Fruit fly (Drosophila melanogaster) whole organism, prepupa: ENCODE results near the gene CG33995.

Source experiments
- Blimp-1 ChIP-seq: fragments of 200-800 bp; sonication (Bioruptor generic); optimal IDR thresholded peaks from 3 replicates; lab custom pipeline; 2017; ENCODE audit warnings: missing biosample characterization, missing genetic modification characterization, mild to moderate bottlenecking, moderate library complexity, missing genetic modification reagents
- CG10631 ChIP-seq: fragments of 200-800 bp; sonication (Bioruptor generic); optimal IDR thresholded peaks from 2 replicates; lab custom pipeline; 2016; ENCODE audit warnings: missing biosample characterization, missing genetic modification characterization
- CG10669 ChIP-seq: fragments of 200-800 bp; sonication (Bioruptor generic); optimal IDR thresholded peaks from 3 replicates; lab custom pipeline; 2018; ENCODE audit warnings: missing biosample characterization, mild to moderate bottlenecking, missing genetic modification characterization, moderate library complexity
- CG11294 ChIP-seq: fragments of 200-800 bp; sonication (Bioruptor generic); IDR thresholded peaks from 2 replicates; pipeline ENCODE4 v1.3.6; 2022; ENCODE audit warnings: missing biosample characterization, missing genetic modification characterization
- CG11762 ChIP-seq: fragments of 200-800 bp; sonication (Bioruptor generic); optimal IDR thresholded peaks from 3 replicates; lab custom pipeline; 2016; ENCODE audit warnings: missing biosample characterization, missing genetic modification characterization; ENCODE audit not compliant: insufficient read depth
- CG11902 ChIP-seq: fragments of 200-800 bp; sonication (Bioruptor generic); optimal IDR thresholded peaks from 3 replicates; lab custom pipeline; 2016; ENCODE audit warnings: missing biosample characterization, missing genetic modification characterization
- CG15336 ChIP-seq: fragments of 200-800 bp; sonication (Bioruptor generic); IDR thresholded peaks from 2 replicates; pipeline ENCODE4 v1.3.6; 2022; ENCODE audit warnings: missing biosample characterization, missing genetic modification characterization
- CG1621 ChIP-seq: fragments of 200-800 bp; sonication (Bioruptor generic); optimal IDR thresholded peaks from 3 replicates; lab custom pipeline; 2018; ENCODE audit warnings: missing biosample characterization, mild to moderate bottlenecking, missing genetic modification characterization
- CG31627 ChIP-seq: fragments of 200-800 bp; sonication (Bioruptor generic); optimal IDR thresholded peaks from 3 replicates; lab custom pipeline; 2016; ENCODE audit warnings: missing biosample characterization, missing genetic modification characterization
- CG32006 ChIP-seq: fragments of 200-800 bp; sonication (Bioruptor generic); optimal IDR thresholded peaks from 3 replicates; lab custom pipeline; 2017; ENCODE audit warnings: missing biosample characterization, mild to moderate bottlenecking, missing genetic modification characterization
- CG4318 ChIP-seq: fragments of 200-800 bp; sonication (Bioruptor generic); optimal IDR thresholded peaks from 3 replicates; lab custom pipeline; 2017; ENCODE audit warnings: missing biosample characterization, mild to moderate bottlenecking, missing genetic modification characterization
- CG6163 ChIP-seq: fragments of 200-800 bp; sonication (Bioruptor generic); IDR thresholded peaks from 3 replicates; pipeline ENCODE4 v1.3.6; 2022; ENCODE audit warnings: missing biosample characterization, missing genetic modification characterization
- CG6276 ChIP-seq: fragments of 200-800 bp; sonication (Bioruptor generic); optimal IDR thresholded peaks from 2 replicates; lab custom pipeline; 2017; ENCODE audit warnings: missing biosample characterization, mild to moderate bottlenecking, missing genetic modification characterization
- CG6792 ChIP-seq: fragments of 200-800 bp; sonication (Bioruptor generic); optimal IDR thresholded peaks from 3 replicates; lab custom pipeline; 2016; ENCODE audit warnings: missing biosample characterization, missing genetic modification characterization
- CG6854 ChIP-seq: fragments of 200-800 bp; sonication (Bioruptor generic); optimal IDR thresholded peaks from 2 replicates; lab custom pipeline; 2017; ENCODE audit warnings: missing biosample characterization, mild to moderate bottlenecking, missing genetic modification characterization
- CG7368 ChIP-seq: fragments of 200-800 bp; sonication (Bioruptor generic); optimal IDR thresholded peaks from 3 replicates; lab custom pipeline; 2016; ENCODE audit warnings: missing biosample characterization, missing genetic modification characterization
- CG8119 ChIP-seq: fragments of 200-800 bp; sonication (Bioruptor generic); IDR thresholded peaks from 3 replicates; pipeline ENCODE4 v1.3.6; 2022; ENCODE audit warnings: missing biosample characterization, missing genetic modification characterization
- CG8319 ChIP-seq: fragments of 200-800 bp; sonication (Bioruptor generic); optimal IDR thresholded peaks from 3 replicates; lab custom pipeline; 2016; ENCODE audit warnings: missing biosample characterization, missing genetic modification characterization
- CG9139 ChIP-seq: fragments of 200-800 bp; sonication (Bioruptor generic); optimal IDR thresholded peaks from 3 replicates; lab custom pipeline; 2017; ENCODE audit warnings: missing biosample characterization, mild to moderate bottlenecking, missing genetic modification characterization
- Ets21C ChIP-seq: fragments of 200-800 bp; sonication (Bioruptor generic); optimal IDR thresholded peaks from 3 replicates; lab custom pipeline; 2016; ENCODE audit warnings: missing biosample characterization, missing genetic modification characterization
- Gug ChIP-seq: fragments of 200-800 bp; sonication (Bioruptor generic); IDR thresholded peaks from 2 replicates; pipeline ENCODE4 v1.3.6; 2022; ENCODE audit warnings: missing biosample characterization, missing genetic modification characterization
- Hr38 ChIP-seq: sonication (Bioruptor generic); optimal IDR thresholded peaks from 2 replicates; lab custom pipeline; 2016; ENCODE audit warnings: missing biosample characterization, missing genetic modification characterization
- Hr39 ChIP-seq: fragments of 200-800 bp; sonication (Bioruptor generic); optimal IDR thresholded peaks from 2 replicates; lab custom pipeline; 2016; ENCODE audit warnings: missing biosample characterization, missing genetic modification characterization
- Hr4 ChIP-seq: fragments of 200-800 bp; sonication (Bioruptor generic); optimal IDR thresholded peaks from 3 replicates; lab custom pipeline; 2016; ENCODE audit warnings: missing biosample characterization, missing genetic modification characterization
- Lpt ChIP-seq: fragments of 200-800 bp; sonication (Bioruptor generic); optimal IDR thresholded peaks from 3 replicates; lab custom pipeline; 2016; ENCODE audit warnings: missing biosample characterization, missing genetic modification characterization
- Smox ChIP-seq: fragments of 200-800 bp; sonication (Bioruptor generic); optimal IDR thresholded peaks from 3 replicates; lab custom pipeline; 2016; ENCODE audit warnings: missing biosample characterization, missing genetic modification characterization
- achi ChIP-seq: fragments of 200-800 bp; sonication (Bioruptor generic); optimal IDR thresholded peaks from 3 replicates; lab custom pipeline; 2016; ENCODE audit warnings: missing biosample characterization, missing genetic modification characterization
- acj6 ChIP-seq: fragments of 200-800 bp; sonication (Bioruptor generic); optimal IDR thresholded peaks from 3 replicates; lab custom pipeline; 2016; ENCODE audit warnings: missing biosample characterization, missing genetic modification characterization
- dac ChIP-seq: fragments of 200-800 bp; sonication (Bioruptor generic); optimal IDR thresholded peaks from 2 replicates; lab custom pipeline; 2017; ENCODE audit warnings: missing biosample characterization, mild to moderate bottlenecking, missing genetic modification characterization
- dsx ChIP-seq: fragments of 200-800 bp; optimal IDR thresholded peaks from 3 replicates; lab custom pipeline; 2019; ENCODE audit warnings: missing biosample characterization, mild to moderate bottlenecking, missing genetic modification characterization, moderate library complexity; ENCODE audit not compliant: poor library complexity, severe bottlenecking
- eg ChIP-seq: fragments of 200-800 bp; sonication (Bioruptor generic); IDR thresholded peaks from 3 replicates; pipeline ENCODE4 v1.3.6; 2022; ENCODE audit warnings: missing biosample characterization, missing genetic modification characterization
- fd85E ChIP-seq: fragments of 200-800 bp; sonication (Bioruptor generic); optimal IDR thresholded peaks from 3 replicates; lab custom pipeline; 2016; ENCODE audit warnings: missing biosample characterization, missing genetic modification characterization
- fkh ChIP-seq: fragments of 200-800 bp; sonication (Bioruptor generic); optimal IDR thresholded peaks from 3 replicates; lab custom pipeline; 2017; ENCODE audit warnings: missing biosample characterization, mild to moderate bottlenecking, missing genetic modification characterization, moderate library complexity
- lz ChIP-seq: fragments of 200-800 bp; sonication (Bioruptor generic); optimal IDR thresholded peaks from 3 replicates; lab custom pipeline; 2016; ENCODE audit warnings: missing biosample characterization, missing genetic modification characterization
- net ChIP-seq: fragments of 200-800 bp; sonication (Bioruptor generic); optimal IDR thresholded peaks from 3 replicates; lab custom pipeline; 2016; ENCODE audit warnings: missing biosample characterization, missing genetic modification characterization
- salr ChIP-seq, 2 experiments: fragments of 200-800 bp; sonication (Bioruptor generic); optimal IDR thresholded peaks; 3 replicates each; lab custom pipeline; 2016 to 2018; ENCODE audit warnings: missing biosample characterization in 2 of 2, missing genetic modification characterization in 2 of 2, mild to moderate bottlenecking in 1 of 2
- spab ChIP-seq: fragments of 200-800 bp; sonication (Bioruptor generic); optimal IDR thresholded peaks from 2 replicates; lab custom pipeline; 2017; ENCODE audit warnings: missing biosample characterization, mild to moderate bottlenecking, missing genetic modification characterization, missing genetic modification reagents
- ss ChIP-seq, 2 experiments: fragments of 200-800 bp; sonication (Bioruptor generic); optimal IDR thresholded peaks; 2 replicates in 1 of 2; 3 replicates in 1 of 2; lab custom pipeline; 2017 to 2018; ENCODE audit warnings: mild to moderate bottlenecking in 2 of 2, missing biosample characterization in 2 of 2, missing genetic modification characterization in 2 of 2, moderate library complexity in 1 of 2
- svp ChIP-seq: fragments of 200-800 bp; sonication (Bioruptor generic); peaks from one replicate; lab custom pipeline; 2016; ENCODE audit warnings: missing biosample characterization, missing genetic modification characterization
- topi ChIP-seq: fragments of 200-800 bp; sonication (Bioruptor generic); optimal IDR thresholded peaks from 3 replicates; lab custom pipeline; 2016; ENCODE audit warnings: missing biosample characterization, missing genetic modification characterization
- vri ChIP-seq: fragments of 200-800 bp; sonication (Bioruptor generic); optimal IDR thresholded peaks from 3 replicates; lab custom pipeline; 2016; ENCODE audit warnings: missing biosample characterization, mild to moderate bottlenecking, missing genetic modification characterization

Gene CG33995

DNA sequence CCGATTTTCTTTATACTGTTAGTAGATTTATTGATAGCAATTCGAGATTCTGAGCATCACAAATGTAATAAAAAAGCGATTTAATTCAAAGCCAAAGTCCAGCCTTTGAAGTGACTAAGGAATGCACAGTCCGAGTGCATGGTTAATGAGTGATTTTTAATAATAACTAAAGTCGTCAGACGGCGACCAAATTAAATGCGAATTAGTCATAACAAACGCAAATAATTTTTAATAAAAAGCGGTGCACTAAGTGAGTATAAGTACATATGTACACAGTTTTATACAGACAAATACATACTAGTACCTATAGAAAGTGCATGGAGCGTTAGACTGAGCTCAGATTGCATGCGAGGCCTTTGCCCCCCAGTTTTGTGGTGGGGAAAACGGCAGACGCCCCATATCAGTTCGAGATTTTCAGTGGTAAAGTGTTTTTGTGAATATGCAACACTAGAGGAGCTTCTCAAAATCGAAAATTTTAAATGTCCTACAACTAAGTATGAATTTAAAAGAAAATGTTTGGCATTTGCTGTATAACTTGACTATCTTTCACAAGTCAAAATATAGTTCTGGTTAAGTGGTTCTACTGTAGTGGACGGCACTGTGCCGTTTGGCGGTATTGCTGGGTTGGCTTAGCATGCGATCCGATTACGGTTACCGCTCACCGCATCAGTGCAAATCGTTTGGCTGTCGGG lies 40.2 kb upstream of the CG33995 start (continued):
- TF ChIP-seq Hr4 (GFP tag; lab: Kevin White, UChicago) = peak; percentile 83
- no peak for TF ChIP-seq Ets21C (GFP tag; lab: Kevin White, UChicago)
- peak; percentile 42 for TF ChIP-seq lz
- TF ChIP-seq net (GFP tag; lab: Kevin White, UChicago) = peak; percentile 37
- TF ChIP-seq CG6792 (GFP tag; lab: Kevin White, UChicago) = peak; percentile 9
- peak; percentile 67 for TF ChIP-seq CG4318 (GFP tag; lab: Kevin White, UChicago)
- peak; percentile 27; the same call in 1 of the 2 replicates for TF ChIP-seq Gug (GFP tag; lab: Robert Waterston, UW)
- TF ChIP-seq CG6163 (GFP tag; lab: Robert Waterston, UW) = peak; percentile 82
- peak; percentile 43 for TF ChIP-seq Lpt (GFP tag; lab: Kevin White, UChicago)

DNA sequence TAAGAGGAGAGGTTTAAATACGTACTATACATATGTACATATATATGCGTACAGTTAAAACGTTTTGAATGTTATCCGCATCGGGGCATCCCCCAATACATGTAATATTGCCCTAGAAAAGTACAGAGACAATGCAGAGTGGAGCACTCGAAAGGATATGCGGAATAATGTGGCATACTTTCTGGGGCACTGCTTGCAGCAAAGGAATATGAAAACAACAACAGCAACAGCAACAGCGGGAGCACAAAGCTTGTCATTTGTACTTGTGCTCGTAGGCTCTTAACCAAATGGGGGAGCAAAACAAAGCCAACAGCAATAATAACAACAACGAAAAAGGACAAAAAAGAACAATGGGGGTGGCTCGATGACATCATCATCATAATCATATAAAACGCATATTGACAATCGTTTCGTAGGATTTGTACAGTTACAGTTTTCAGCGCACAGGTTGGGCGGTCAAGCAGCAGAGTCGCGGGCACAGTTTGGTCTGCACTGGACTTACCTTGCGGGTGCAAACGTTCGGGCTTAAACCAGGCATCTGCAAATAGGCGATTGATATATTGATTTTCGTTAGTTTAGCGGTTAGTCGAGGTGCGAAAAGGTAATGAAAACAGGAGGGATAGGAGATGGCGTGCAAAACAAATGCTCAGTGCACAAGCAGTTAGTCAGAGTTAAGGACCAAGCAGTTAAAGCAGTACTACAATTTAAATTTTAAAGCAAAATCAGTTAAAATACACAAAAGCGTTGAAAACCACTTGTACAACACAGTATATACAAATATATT lies 39.2 kb upstream of the CG33995 start:
- TF ChIP-seq CG6163 (GFP tag; lab: Robert Waterston, UW) = 0 out of 3 replicates have a peak, but pooled peaks have one; percentile 8
- TF ChIP-seq CG11294 (GFP tag; lab: Robert Waterston, UW) = no peak

DNA sequence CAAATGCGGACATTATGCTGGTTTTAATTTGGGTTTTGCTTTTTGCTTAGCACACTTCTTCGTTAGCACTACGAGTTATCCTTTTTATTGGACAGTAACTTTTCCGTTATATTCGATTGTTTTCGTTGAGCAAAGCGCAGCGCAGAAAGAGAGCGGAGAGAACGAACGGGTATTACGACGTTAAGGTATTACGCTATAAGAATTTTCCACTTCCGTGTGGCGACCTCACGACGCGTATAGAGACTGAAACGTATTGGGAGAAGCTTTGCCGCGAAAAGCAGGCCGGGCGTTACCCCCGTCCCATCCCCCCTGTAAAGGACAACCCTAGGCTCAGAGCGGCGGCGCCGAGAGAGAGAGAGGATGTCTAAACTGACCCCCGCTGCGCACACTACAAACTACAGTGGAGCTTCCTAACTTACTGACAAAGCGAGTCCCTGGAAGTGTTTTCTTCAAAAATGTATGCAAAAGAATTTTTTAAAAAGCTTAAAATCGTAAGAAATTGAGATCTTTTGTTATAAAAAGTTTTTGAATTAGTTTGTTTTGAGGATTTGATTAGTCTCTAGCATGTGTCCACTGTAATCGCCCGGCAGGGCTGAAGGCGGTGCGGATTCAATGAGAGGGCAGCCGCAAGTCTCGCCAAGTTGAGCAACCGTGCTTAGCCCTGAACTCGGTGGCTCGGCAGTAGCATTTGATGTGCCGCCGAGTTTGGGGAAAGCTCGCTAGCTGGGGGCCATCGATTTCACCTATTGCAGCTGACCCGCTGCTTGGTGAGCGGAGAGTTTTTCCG lies 38.2 kb upstream of the CG33995 start:
- TF ChIP-seq CG11762 (GFP tag; lab: Kevin White, UChicago) (peak; percentile 83), salr (GFP tag; optimal IDR thresholded peaks at IDR 0.05; lab: Kevin White, UChicago) (peak; percentile 80 to 82), CG32006 (peak; percentile 88), spab (GFP tag; lab: Kevin White, UChicago) (peak; percentile 82), Hr39 (peak; percentile 91), CG10669 (GFP tag; lab: Kevin White, UChicago) (peak; percentile 89), achi (GFP tag; lab: Kevin White, UChicago) (peak; percentile 91), dsx (GFP tag; lab: Kevin White, UChicago) (peak; percentile 88), eg (GFP tag; lab: Robert Waterston, UW) (peak; percentile 89), CG15336 (peak; percentile 88), dac (GFP tag; lab: Kevin White, UChicago) (peak; percentile 60), Blimp-1 (GFP tag; lab: Kevin White, UChicago) (peak; percentile 47), fkh (GFP tag; lab: Kevin White, UChicago) (peak; percentile 58), svp (peak; percentile 94), topi (GFP tag; lab: Kevin White, UChicago) (peak; percentile 88), CG6163 (GFP tag; lab: Robert Waterston, UW) (peak; percentile 95), acj6 (GFP tag; lab: Kevin White, UChicago) (peak; percentile 88), fd85E (GFP tag; lab: Kevin White, UChicago) (peak; percentile 56), Lpt (GFP tag; lab: Kevin White, UChicago) (peak; percentile 69), CG1621 (tag; lab: Kevin White, UChicago) (peak; percentile 85), CG10631 (GFP tag; lab: Kevin White, UChicago) (peak; percentile 90), Hr38 (peak; percentile 19), CG6792 (GFP tag; lab: Kevin White, UChicago) (peak; percentile 91), Hr4 (GFP tag; lab: Kevin White, UChicago) (peak; percentile 91), vri (GFP tag; lab: Kevin White, UChicago) (peak; percentile 73), CG11902 (GFP tag; lab: Kevin White, UChicago) (peak; percentile 76), CG11294 (GFP tag; lab: Robert Waterston, UW) (peak; percentile 89), CG7368 (GFP tag; lab: Kevin White, UChicago) (peak; percentile 87), CG6276 (peak; percentile 74), CG6854 (GFP tag; lab: Kevin White, UChicago) (peak; percentile 29), CG9139 (GFP tag; lab: Kevin White, UChicago) (peak; percentile 76), Smox (GFP tag; lab: Kevin White, UChicago) (peak; percentile 84), CG8119 (GFP tag; lab: Robert Waterston, UW) (peak; percentile 88), CG31627 (GFP tag; lab: Kevin White, UChicago) (peak; percentile 90), CG4318 (GFP tag; lab: Kevin White, UChicago) (no peak), CG8319 (peak; percentile 86), net (GFP tag; lab: Kevin White, UChicago) (peak; percentile 87), ss (GFP tag; optimal IDR thresholded peaks at IDR 0.05; lab: Kevin White, UChicago) (peak; percentile 85 to 87)
